Worm (Caenorhabditis elegans): ENCODE data around the gene hrg-6.

DNA sequence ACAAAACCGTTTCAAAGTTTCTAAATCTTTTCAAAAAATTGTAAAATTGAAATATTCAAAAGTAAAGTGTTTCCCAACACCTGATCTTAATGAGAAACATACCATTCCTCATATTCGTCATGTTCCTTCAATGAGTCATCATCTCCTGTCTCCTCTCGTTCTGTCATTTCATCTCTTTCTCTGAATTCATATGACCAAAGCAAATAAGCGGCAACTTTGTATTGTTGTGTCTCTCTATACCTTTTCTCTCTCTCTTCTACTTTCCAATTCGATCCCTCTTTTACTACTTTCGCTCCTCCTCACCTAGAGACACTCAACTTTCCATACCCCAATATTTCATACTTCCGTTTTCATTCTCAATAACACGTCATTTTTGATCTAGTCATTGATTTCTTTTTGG is 24.1 kb upstream of the hrg-6 start:
- no peak for TF ChIP-seq elt-3 (tag; optimal IDR thresholded peaks at IDR 0.05)
- TF ChIP-seq R02D3.7 (tag; optimal IDR thresholded peaks at IDR 0.05): no peak
